Fruit fly (Drosophila melanogaster): ENCODE results near the gene CG32204.

Gene CG32204

dm6 chr3L:18901411-18901810, 44.4 kb downstream of the CG32204 start, which contains the start of the genes arx and CG6843 (continued):
- TF ChIP-seq CHES-1-like (GFP tag; optimal IDR thresholded peaks at IDR 0.05) (peak; percentile 40), CG18619 (GFP tag; optimal IDR thresholded peaks at IDR 0.05) (no peak), BEAF-32 (GFP tag; optimal IDR thresholded peaks at IDR 0.05) (peak; percentile 93), caup (GFP tag; optimal IDR thresholded peaks at IDR 0.05; ENCODE audit: severe bottlenecking) (no peak), stwl (tag; optimal IDR thresholded peaks at IDR 0.05) (peak; percentile 87), CG43689 (GFP tag; IDR thresholded peaks at IDR 0.05) (no peak), CG7963 (GFP tag; IDR thresholded peaks at IDR 0.05; ENCODE audit: partially characterized antibody) (peak; percentile 88), CG4854 (GFP tag; optimal IDR thresholded peaks at IDR 0.05) (no peak), CG12769 (tag; optimal IDR thresholded peaks at IDR 0.05) (no peak), Dll (GFP tag; IDR thresholded peaks at IDR 0.05; ENCODE audit: partially characterized antibody) (peak; percentile 92), CG14860 (GFP tag; IDR thresholded peaks at IDR 0.05; ENCODE audit: partially characterized antibody) (peak; percentile 79), tna (GFP tag; IDR thresholded peaks at IDR 0.05; ENCODE audit: partially characterized antibody) (peak; percentile 88), CG3726 (GFP tag; IDR thresholded peaks at IDR 0.05) (no peak), CG30020 (tag; optimal IDR thresholded peaks at IDR 0.05) (peak; percentile 53), CG12659 (GFP tag; optimal IDR thresholded peaks at IDR 0.05) (peak; percentile 72), HmgZ (tag; optimal IDR thresholded peaks at IDR 0.05) (peak; percentile 62), Taf1 (GFP tag; IDR thresholded peaks at IDR 0.05) (no peak), Ets97D (GFP tag; optimal IDR thresholded peaks at IDR 0.05) (peak; percentile 55), cato (GFP tag; optimal IDR thresholded peaks at IDR 0.05; ENCODE audit: borderline replicate concordance) (no peak), CG9932 (GFP tag; IDR thresholded peaks at IDR 0.05) (peak; percentile 43; the same call in 1 of the 2 replicates), CG7556 (GFP tag; optimal IDR thresholded peaks at IDR 0.05) (no peak), Hr51 (GFP tag; optimal IDR thresholded peaks at IDR 0.05) (no peak), tin (GFP tag; optimal IDR thresholded peaks at IDR 0.05) (no peak), oc (tag; optimal IDR thresholded peaks at IDR 0.05) (no peak), CG13287 (GFP tag; IDR thresholded peaks at IDR 0.05; ENCODE audit: partially characterized antibody) (peak; percentile 96), Sin3A (optimal IDR thresholded peaks at IDR 0.05) (peak; percentile 58), Bgb (GFP tag; IDR thresholded peaks at IDR 0.05; ENCODE audit: partially characterized antibody) (peak; percentile 93), tll (GFP tag; optimal IDR thresholded peaks at IDR 0.05) (no peak), BtbVII (GFP tag; optimal IDR thresholded peaks at IDR 0.05) (no peak), ato (GFP tag; IDR thresholded peaks at IDR 0.05; ENCODE audit: partially characterized antibody) (peak; percentile 86), CG18764 (GFP tag; optimal IDR thresholded peaks at IDR 0.05) (no peak), row (GFP tag; IDR thresholded peaks at IDR 0.05) (peak; percentile 17; the same call in 1 of the 3 replicates), CG17829 (tag; optimal IDR thresholded peaks at IDR 0.05) (peak; percentile 23), Max (GFP tag; optimal IDR thresholded peaks at IDR 0.05) (no peak), HmgD (GFP tag; optimal IDR thresholded peaks at IDR 0.05) (peak; percentile 24), CG18262 (tag; optimal IDR thresholded peaks at IDR 0.05) (no peak), CG4617 (GFP tag; optimal IDR thresholded peaks at IDR 0.05; ENCODE audit: borderline replicate concordance) (peak; percentile 90), gro (GFP tag; optimal IDR thresholded peaks at IDR 0.05) (peak; percentile 61), CG14050 (GFP tag; IDR thresholded peaks at IDR 0.05) (no peak), usp (GFP tag; optimal IDR thresholded peaks at IDR 0.05) (no peak), pho (GFP tag; optimal IDR thresholded peaks at IDR 0.05) (no peak), Doc3 (GFP tag; IDR thresholded peaks at IDR 0.05; ENCODE audit: partially characterized antibody) (peak; percentile 87), CG3847 (GFP tag; IDR thresholded peaks at IDR 0.05) (peak; percentile 52; the same call in 1 of the 2 replicates), CG7928 (GFP tag; optimal IDR thresholded peaks at IDR 0.05) (peak; percentile 9), CG10979 (tag; optimal IDR thresholded peaks at IDR 0.05) (peak; percentile 9), Dref (GFP tag; IDR thresholded peaks at IDR 0.05) (peak; percentile 86), Sry-δ (GFP tag; optimal IDR thresholded peaks at IDR 0.05) (peak; percentile 83), bbx (GFP tag; IDR thresholded peaks at IDR 0.05; ENCODE audit: partially characterized antibody) (peak; percentile 92), CG31224 (GFP tag; IDR thresholded peaks at IDR 0.05) (no peak), Ptx1 (GFP tag; IDR thresholded peaks at IDR 0.05) (no peak)

Measured in whole organism, embryonic.